Fruit fly (Drosophila melanogaster): Measurements from ENCODE around the gene CG4928.
A peak's percentile ranks its signal among the peaks of the same experiment; 100 is the strongest.

The CG4928 gene

DNA sequence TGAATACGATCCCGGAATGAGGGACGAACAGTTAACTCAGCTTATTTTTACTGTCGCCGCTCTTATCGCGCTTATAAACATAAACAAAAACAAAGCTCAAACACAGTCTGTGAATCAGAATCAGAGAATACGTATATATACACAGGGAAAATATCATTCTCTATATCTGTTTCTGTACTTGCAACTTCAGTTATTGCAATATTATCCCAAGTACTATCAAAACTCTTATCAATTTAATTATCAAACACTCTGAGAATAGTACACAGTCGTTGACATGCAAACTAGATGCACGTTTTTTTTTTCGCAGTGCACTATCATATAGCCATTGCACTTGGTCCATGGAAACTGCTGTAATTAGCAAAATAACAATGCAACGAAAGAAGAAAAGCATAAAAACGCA lies 32.4 kb downstream of the CG4928 start (continued):
- TF ChIP-seq Gug (GFP tag; IDR thresholded peaks at IDR 0.05) (peak; percentile 77), eg (GFP tag; IDR thresholded peaks at IDR 0.05) (peak; percentile 86), cyc (GFP tag; optimal IDR thresholded peaks at IDR 0.05) (peak; percentile 80), esn (GFP tag; optimal IDR thresholded peaks at IDR 0.05) (peak; percentile 83), CG10631 (GFP tag; optimal IDR thresholded peaks at IDR 0.05) (peak; percentile 82), Sox102F (GFP tag; optimal IDR thresholded peaks at IDR 0.05) (peak; percentile 79), Sox15 (GFP tag; optimal IDR thresholded peaks at IDR 0.05) (peak; percentile 63), acj6 (GFP tag; optimal IDR thresholded peaks at IDR 0.05) (peak; percentile 82), ss (GFP tag; optimal IDR thresholded peaks at IDR 0.05) (peak in 1 of 2 experiments; percentile 82), CG11294 (GFP tag; IDR thresholded peaks at IDR 0.05) (peak; percentile 71; the same call in 1 of the 2 replicates), topi (GFP tag; optimal IDR thresholded peaks at IDR 0.05) (peak; percentile 85), CG16779 (tag; optimal IDR thresholded peaks at IDR 0.05) (peak; percentile 74), CG34406 (GFP tag; optimal IDR thresholded peaks at IDR 0.05) (peak; percentile 73), net (GFP tag; optimal IDR thresholded peaks at IDR 0.05) (peak; percentile 84), CG3919 (GFP tag; optimal IDR thresholded peaks at IDR 0.05) (peak; percentile 86), CG6792 (GFP tag; optimal IDR thresholded peaks at IDR 0.05) (peak; percentile 75)

- TF ChIP-seq vri (GFP tag; optimal IDR thresholded peaks at IDR 0.05), result peak; percentile 10
- TF ChIP-seq spab (GFP tag; optimal IDR thresholded peaks at IDR 0.05), result no peak
- TF ChIP-seq Sox15 (GFP tag; optimal IDR thresholded peaks at IDR 0.05), result no peak
Observed at dm6 chrX:16946604-16947003, 33.6 kb downstream of the CG4928 start.

DNA sequence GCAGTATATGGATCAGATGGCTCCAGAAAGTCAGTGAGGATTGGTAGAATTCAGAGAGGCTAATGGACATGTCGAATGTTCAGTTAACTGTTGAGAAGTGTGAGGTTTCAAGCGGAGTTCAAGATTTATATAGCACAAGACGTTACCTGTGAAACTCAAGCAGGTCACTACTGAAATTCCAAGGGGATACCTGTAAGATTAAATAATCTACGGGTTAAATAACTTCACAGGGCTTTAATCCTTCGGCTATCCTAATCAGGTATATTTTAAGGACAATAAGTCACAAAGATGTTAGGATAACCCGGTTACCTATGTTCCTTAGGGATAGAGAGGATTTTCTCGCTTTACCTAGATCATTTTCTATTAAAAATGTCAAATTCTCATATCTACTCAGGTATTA lies 35.4 kb downstream of the CG4928 start, which contains the start of gene CG13000:
TSS of gene CG13000 (minus strand) at position 101 of the 400 bp plus-strand sequence.
- TF ChIP-seq salr (GFP tag; optimal IDR thresholded peaks at IDR 0.05) (no peak), lz (GFP tag; optimal IDR thresholded peaks at IDR 0.05) (no peak), Blimp-1 (GFP tag; optimal IDR thresholded peaks at IDR 0.05) (no peak), dac (GFP tag; optimal IDR thresholded peaks at IDR 0.05) (no peak), Eip93F (GFP tag; optimal IDR thresholded peaks at IDR 0.05) (no peak), CG1621 (tag; optimal IDR thresholded peaks at IDR 0.05) (no peak), cyc (GFP tag; optimal IDR thresholded peaks at IDR 0.05) (no peak), CG3032 (tag; optimal IDR thresholded peaks at IDR 0.05) (no peak), CG11902 (GFP tag; optimal IDR thresholded peaks at IDR 0.05) (no peak), Eip75B (GFP tag; optimal IDR thresholded peaks at IDR 0.05) (no peak), Sox14 (GFP tag; optimal IDR thresholded peaks at IDR 0.05) (no peak), acj6 (GFP tag; optimal IDR thresholded peaks at IDR 0.05) (no peak), eg (GFP tag; IDR thresholded peaks at IDR 0.05) (no peak), Ets21C (GFP tag; optimal IDR thresholded peaks at IDR 0.05) (no peak), achi (GFP tag; optimal IDR thresholded peaks at IDR 0.05) (no peak), CG10669 (GFP tag; optimal IDR thresholded peaks at IDR 0.05) (no peak), vri (GFP tag; optimal IDR thresholded peaks at IDR 0.05) (no peak)

DNA sequence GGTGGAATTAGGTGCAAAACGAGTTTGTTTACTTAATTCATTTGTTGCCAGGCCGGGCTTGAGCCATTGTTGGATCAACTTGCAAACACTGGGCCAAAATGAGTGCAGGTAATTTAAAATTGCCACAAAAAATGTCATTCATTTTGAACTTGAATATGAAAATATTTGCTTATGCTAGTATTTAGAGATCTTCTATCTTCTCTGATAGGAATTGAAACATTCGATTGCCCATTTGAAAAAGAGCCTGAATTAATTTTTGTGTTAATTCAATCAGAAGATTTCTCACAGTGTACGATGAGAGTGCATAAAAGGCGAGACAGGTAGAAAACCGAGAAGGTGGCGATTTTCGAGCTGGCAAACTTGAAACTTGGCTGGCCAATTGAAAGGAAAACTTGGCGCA lies 53.6 kb downstream of the CG4928 start:
- TF ChIP-seq dac (GFP tag; optimal IDR thresholded peaks at IDR 0.05) (peak; percentile 68), OdsH (GFP tag; optimal IDR thresholded peaks at IDR 0.05) (peak; percentile 66), Blimp-1 (GFP tag; optimal IDR thresholded peaks at IDR 0.05) (no peak), topi (GFP tag; optimal IDR thresholded peaks at IDR 0.05) (peak; percentile 71), ss (GFP tag; optimal IDR thresholded peaks at IDR 0.05) (peak; percentile 0 to 52), CG31627 (GFP tag; optimal IDR thresholded peaks at IDR 0.05) (peak; percentile 71), Lpt (GFP tag; optimal IDR thresholded peaks at IDR 0.05) (peak; percentile 81), CG15336 (GFP tag; IDR thresholded peaks at IDR 0.05) (peak; percentile 87), Hr4 (GFP tag; optimal IDR thresholded peaks at IDR 0.05) (peak; percentile 84), eg (GFP tag; IDR thresholded peaks at IDR 0.05) (peak; percentile 85), svp (GFP tag) (peak; percentile 85), CG6163 (GFP tag; IDR thresholded peaks at IDR 0.05) (peak; percentile 85), CG11762 (GFP tag; optimal IDR thresholded peaks at IDR 0.05; ENCODE audit: insufficient read depth) (peak; percentile 36), CG10631 (GFP tag; optimal IDR thresholded peaks at IDR 0.05) (peak; percentile 65), CG8119 (GFP tag; IDR thresholded peaks at IDR 0.05) (peak; percentile 83), Eip93F (GFP tag; optimal IDR thresholded peaks at IDR 0.05) (no peak), CG10669 (GFP tag; optimal IDR thresholded peaks at IDR 0.05) (peak; percentile 58), cyc (GFP tag; optimal IDR thresholded peaks at IDR 0.05) (peak; percentile 58), esn (GFP tag; optimal IDR thresholded peaks at IDR 0.05) (peak; percentile 70), Ets96B (tag; optimal IDR thresholded peaks at IDR 0.05) (peak; percentile 64), Smox (GFP tag; optimal IDR thresholded peaks at IDR 0.05) (peak; percentile 60), spab (GFP tag; optimal IDR thresholded peaks at IDR 0.05) (peak; percentile 35), CG8632 (GFP tag; optimal IDR thresholded peaks at IDR 0.05) (peak; percentile 50), CG3032 (tag; optimal IDR thresholded peaks at IDR 0.05) (peak; percentile 60), acj6 (GFP tag; optimal IDR thresholded peaks at IDR 0.05) (peak; percentile 39), CG11294 (GFP tag; IDR thresholded peaks at IDR 0.05) (peak; percentile 59), CG3919 (GFP tag; optimal IDR thresholded peaks at IDR 0.05) (peak; percentile 74), CG6808 (GFP tag; optimal IDR thresholded peaks at IDR 0.05) (peak; percentile 66)

All from whole organism, prepupa.